Worm (Caenorhabditis elegans) whole organism, L4 larva: ENCODE data around the gene klp-6.

Experiments
- aly-2 ChIP-seq: sonication (generic microtip); optimal IDR thresholded peaks from 2 replicates; lab custom pipeline; 2018; ENCODE audit warnings: missing biosample characterization, missing genetic modification characterization
- ceh-62 ChIP-seq: sonication (generic microtip); optimal IDR thresholded peaks from 2 replicates; lab custom pipeline; 2017; ENCODE audit warnings: missing biosample characterization, missing genetic modification characterization
- ceh-82 ChIP-seq: sonication (generic microtip); optimal IDR thresholded peaks from 2 replicates; lab custom pipeline; 2017; ENCODE audit warnings: missing biosample characterization, missing genetic modification characterization
- jun-1 ChIP-seq: fragments of 150-350 bp; optimal IDR thresholded peaks from 2 replicates; lab custom pipeline; 2014; ENCODE audit warnings: missing biosample characterization, missing genetic modification reagents, missing genetic modification characterization
- nhr-237 ChIP-seq: sonication (generic microtip); optimal IDR thresholded peaks from 2 replicates; lab custom pipeline; 2017; ENCODE audit warnings: missing biosample characterization, missing genetic modification characterization
- nhr-77 ChIP-seq: fragments of 150-350 bp; optimal IDR thresholded peaks from 2 replicates; lab custom pipeline; 2014; ENCODE audit warnings: missing biosample characterization, missing genetic modification characterization
- pha-4 ChIP-seq, 2 experiments: fragments of 150-350 bp in 1 of 2; fragments of 200-800 bp in 1 of 2; sonication (Bioruptor generic) in 1 of 2; IDR thresholded peaks in 1 of 2; optimal IDR thresholded peaks in 1 of 2; 2 replicates each; pipeline versions ENCODE4 v1.3.6 to Lab custom; 2014 to 2022; ENCODE audit warnings: missing genetic modification characterization in 2 of 2, missing genetic modification reagents in 2 of 2, missing biosample characterization in 1 of 2, missing compliant biosample characterization in 1 of 2
- spr-1 ChIP-seq: sonication (generic microtip); optimal IDR thresholded peaks from 2 replicates; lab custom pipeline; 2016; ENCODE audit warnings: mild to moderate bottlenecking, missing genetic modification characterization, missing compliant biosample characterization
- unc-62 ChIP-seq, 3 experiments: fragments of 150-350 bp in 1 of 3; sonication (generic microtip); optimal IDR thresholded peaks in 2 of 3; peaks in 1 of 3; 1 replicate in 1 of 3; 2 replicates in 2 of 3; lab custom pipeline; 2014 to 2017; ENCODE audit warnings: missing biosample characterization in 3 of 3, missing genetic modification characterization in 3 of 3, missing genetic modification reagents in 3 of 3, missing genotype in 1 of 3
- zfp-3 ChIP-seq: fragments of 200-800 bp; sonication (Bioruptor generic); conservative IDR thresholded peaks from 2 replicates; pipeline ENCODE4 v1.3.6; 2022; ENCODE audit warnings: missing genetic modification reagents, missing genetic modification characterization, missing compliant biosample characterization

- no peak for TF ChIP-seq jun-1 (tag; lab: Kevin White, UChicago)
- TF ChIP-seq unc-62 (GFP tag; optimal IDR thresholded peaks at IDR 0.05 in 1 of 2; lab: Kevin White, UChicago): peak in 1 of 2 experiments; percentile 20
- TF ChIP-seq unc-62 (tag; optimal IDR thresholded peaks at IDR 0.05; lab: Kevin White, UChicago): no peak
- no peak for TF ChIP-seq aly-2 (tag; lab: Kevin White, UChicago)
- peak; percentile 42 for TF ChIP-seq nhr-77 (tag; lab: Kevin White, UChicago)
- no peak for TF ChIP-seq nhr-237 (tag; lab: Kevin White, UChicago)
- no peak for TF ChIP-seq ceh-82 (tag; lab: Kevin White, UChicago)
- TF ChIP-seq ceh-62 (tag; lab: Kevin White, UChicago): no peak
- no peak for TF ChIP-seq spr-1 (tag; lab: Kevin White, UChicago)
- no peak for TF ChIP-seq zfp-3
- no peak for TF ChIP-seq pha-4 (GFP tag; IDR thresholded peaks at IDR 0.05; lab: Robert Waterston, UW)
- peak; percentile 76 for TF ChIP-seq pha-4 (tag; optimal IDR thresholded peaks at IDR 0.05; lab: Kevin White, UChicago)
These were observed 16.4 kb downstream of the klp-6 start, which contains the start of gene txbp-3 for ce11 chrIII:5047175-5047574.
